Worm (Caenorhabditis elegans) whole organism, late embryonic: Measurements from ENCODE around the gene tnt-3.

Experiments used
- C08G9.2 ChIP-seq: sonication (generic microtip); optimal IDR thresholded peaks from 2 replicates; lab custom pipeline; 2016; ENCODE audit warnings: mild to moderate bottlenecking, missing genetic modification characterization, moderate library complexity, missing compliant biosample characterization
- Y22D7AL.16 ChIP-seq: sonication (generic microtip); optimal IDR thresholded peaks from 2 replicates; lab custom pipeline; 2016; ENCODE audit warnings: missing genetic modification characterization, missing compliant biosample characterization
- ahr-1 ChIP-seq: sonication (generic microtip); optimal IDR thresholded peaks from 2 replicates; lab custom pipeline; 2016; ENCODE audit warnings: missing genetic modification characterization, missing compliant biosample characterization
- ama-1 ChIP-seq: fragments of 150-350 bp; optimal IDR thresholded peaks from 2 replicates; lab custom pipeline; 2014
- ceh-18 ChIP-seq: sonication (generic microtip); optimal IDR thresholded peaks from 2 replicates; lab custom pipeline; 2016; ENCODE audit warnings: missing genetic modification characterization, missing compliant biosample characterization
- ceh-19 ChIP-seq: fragments of 200-800 bp; sonication (Bioruptor generic); optimal IDR thresholded peaks from 2 replicates; lab custom pipeline; 2018; ENCODE audit warnings: mild to moderate bottlenecking, missing genetic modification characterization, missing compliant biosample characterization
- ceh-30 ChIP-seq: fragments of 150-350 bp; optimal IDR thresholded peaks from 2 replicates; lab custom pipeline; 2014; ENCODE audit warnings: missing biosample characterization, missing genetic modification characterization
- ceh-31 ChIP-seq: sonication (generic microtip); optimal IDR thresholded peaks from 2 replicates; lab custom pipeline; 2016; ENCODE audit warnings: missing genetic modification characterization, missing compliant biosample characterization
- ceh-34 ChIP-seq: sonication (generic microtip); optimal IDR thresholded peaks from 2 replicates; lab custom pipeline; 2016; ENCODE audit warnings: mild to moderate bottlenecking, missing genetic modification characterization, missing compliant biosample characterization
- ceh-45 ChIP-seq: fragments of 200-800 bp; sonication (Bioruptor generic); IDR thresholded peaks from 2 replicates; pipeline ENCODE4 v1.3.6; 2022; ENCODE audit warnings: missing genetic modification reagents, missing genetic modification characterization, missing compliant biosample characterization
- ceh-48 ChIP-seq: sonication (generic microtip); optimal IDR thresholded peaks from 2 replicates; lab custom pipeline; 2016; ENCODE audit warnings: missing genetic modification characterization, inconsistent platforms, missing compliant biosample characterization
- ceh-6 ChIP-seq: fragments of 200-800 bp; sonication (Bioruptor generic); optimal IDR thresholded peaks from 2 replicates; lab custom pipeline; 2018; ENCODE audit warnings: mild to moderate bottlenecking, missing genetic modification characterization, missing compliant biosample characterization
- ceh-9 ChIP-seq: sonication (generic microtip); optimal IDR thresholded peaks from 2 replicates; lab custom pipeline; 2016; ENCODE audit warnings: mild to moderate bottlenecking, missing genetic modification characterization, inconsistent platforms, missing compliant biosample characterization
- dve-1 ChIP-seq: sonication (generic microtip); optimal IDR thresholded peaks from 2 replicates; lab custom pipeline; 2017; ENCODE audit warnings: antibody characterized with exemption, mild to moderate bottlenecking, missing genetic modification characterization, missing compliant biosample characterization
- elt-2 ChIP-seq: sonication (generic microtip); optimal IDR thresholded peaks from 2 replicates; lab custom pipeline; 2016; ENCODE audit warnings: missing genetic modification reagents, missing genetic modification characterization, missing compliant biosample characterization
- eyg-1 ChIP-seq: sonication (generic microtip); optimal IDR thresholded peaks from 2 replicates; lab custom pipeline; 2016; ENCODE audit warnings: missing genotype, missing genetic modification characterization, missing compliant biosample characterization
- fkh-6 ChIP-seq: sonication (generic microtip); optimal IDR thresholded peaks from 2 replicates; lab custom pipeline; 2016; ENCODE audit warnings: missing genetic modification characterization, missing compliant biosample characterization
- gmeb-2 ChIP-seq: sonication (generic microtip); optimal IDR thresholded peaks from 2 replicates; lab custom pipeline; 2016; ENCODE audit warnings: missing genetic modification characterization, inconsistent platforms, missing compliant biosample characterization
- hlh-13 ChIP-seq: fragments of 200-800 bp; sonication (Bioruptor generic); optimal IDR thresholded peaks from 2 replicates; lab custom pipeline; 2018; ENCODE audit warnings: mild to moderate bottlenecking, missing genetic modification characterization, missing compliant biosample characterization
- hlh-30 ChIP-seq: sonication (generic microtip); optimal IDR thresholded peaks from 2 replicates; lab custom pipeline; 2017; ENCODE audit warnings: antibody characterized with exemption, missing genetic modification characterization, missing compliant biosample characterization; ENCODE audit not compliant: insufficient read depth
- hlh-6 ChIP-seq: sonication (generic microtip); optimal IDR thresholded peaks from 2 replicates; lab custom pipeline; 2016; ENCODE audit warnings: missing genotype, missing genetic modification characterization, missing compliant biosample characterization
- hlh-8 ChIP-seq: sonication (generic microtip); optimal IDR thresholded peaks from 2 replicates; lab custom pipeline; 2016; ENCODE audit warnings: missing genotype, missing genetic modification characterization, missing compliant biosample characterization
- lim-6 ChIP-seq: sonication (generic microtip); optimal IDR thresholded peaks from 2 replicates; lab custom pipeline; 2016; ENCODE audit warnings: missing genetic modification characterization, missing compliant biosample characterization
- lin-11 ChIP-seq: fragments of 200-800 bp; sonication (Bioruptor generic); optimal IDR thresholded peaks from 2 replicates; lab custom pipeline; 2018; ENCODE audit warnings: mild to moderate bottlenecking, missing genetic modification characterization, missing compliant biosample characterization
- madf-2 ChIP-seq: sonication (generic microtip); optimal IDR thresholded peaks from 2 replicates; lab custom pipeline; 2017; ENCODE audit warnings: missing genetic modification characterization, missing compliant biosample characterization
- mec-3 ChIP-seq: sonication (generic microtip); optimal IDR thresholded peaks from 2 replicates; lab custom pipeline; 2016; ENCODE audit warnings: borderline replicate concordance, missing genetic modification characterization, missing compliant biosample characterization
- nfya-1 ChIP-seq: sonication (generic microtip); optimal IDR thresholded peaks from 2 replicates; lab custom pipeline; 2017; ENCODE audit warnings: missing genetic modification characterization, mild to moderate bottlenecking, missing compliant biosample characterization, antibody characterized with exemption, moderate library complexity
- nhr-232 ChIP-seq: sonication (generic microtip); optimal IDR thresholded peaks from 2 replicates; lab custom pipeline; 2016; ENCODE audit warnings: missing genetic modification characterization, missing compliant biosample characterization
- npax-4 ChIP-seq: sonication (generic microtip); optimal IDR thresholded peaks from 2 replicates; lab custom pipeline; 2016; ENCODE audit warnings: missing genetic modification characterization, missing compliant biosample characterization
- pax-1 ChIP-seq: fragments of 150-350 bp; optimal IDR thresholded peaks from 2 replicates; lab custom pipeline; 2014; ENCODE audit warnings: missing biosample characterization, missing genetic modification characterization
- sdc-2 ChIP-seq: sonication (generic microtip); optimal IDR thresholded peaks from 2 replicates; lab custom pipeline; 2016; ENCODE audit warnings: missing genotype, missing genetic modification characterization, missing compliant biosample characterization
- sox-4 ChIP-seq: sonication (generic microtip); optimal IDR thresholded peaks from 2 replicates; lab custom pipeline; 2017; ENCODE audit warnings: mild to moderate bottlenecking, missing genetic modification characterization, inconsistent platforms, missing compliant biosample characterization
- syd-9 ChIP-seq: sonication (generic microtip); optimal IDR thresholded peaks from 2 replicates; lab custom pipeline; 2016; ENCODE audit warnings: mild to moderate bottlenecking, missing genetic modification characterization, moderate library complexity, missing compliant biosample characterization
- ttx-3 ChIP-seq: sonication (generic microtip); optimal IDR thresholded peaks from 2 replicates; lab custom pipeline; 2016; ENCODE audit warnings: missing genetic modification reagents, missing genetic modification characterization, missing compliant biosample characterization
- unc-42 ChIP-seq: sonication (generic microtip); optimal IDR thresholded peaks from 2 replicates; lab custom pipeline; 2016; ENCODE audit warnings: missing genotype, missing genetic modification characterization, missing compliant biosample characterization
- ztf-16 ChIP-seq: sonication (generic microtip); optimal IDR thresholded peaks from 2 replicates; lab custom pipeline; 2017; ENCODE audit warnings: missing genetic modification characterization, missing compliant biosample characterization

Gene tnt-3

DNA sequence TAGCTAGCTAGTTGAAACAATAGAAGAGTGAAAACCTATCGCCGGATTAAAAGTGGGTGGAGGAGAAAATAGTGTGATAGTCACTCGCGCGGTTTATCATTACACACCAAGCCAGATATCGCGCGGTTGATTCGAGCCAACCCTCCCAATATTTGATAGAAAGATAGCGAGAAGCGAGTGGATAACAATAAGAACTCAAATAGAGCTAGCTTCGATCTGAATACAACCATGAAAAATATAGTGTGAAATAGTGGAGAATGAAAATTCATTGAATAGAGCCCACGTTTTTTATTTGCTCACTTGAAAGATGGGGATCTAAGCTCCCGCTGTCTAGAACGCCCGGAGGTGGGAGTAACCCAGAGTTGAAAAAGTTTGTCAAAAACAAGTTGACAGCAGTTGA, at the start of gene tnt-3:
tnt-3 (minus strand) TSS at position 101 of the 400 bp plus-strand sequence.
- TF ChIP-seq lin-11 (tag; lab: Kevin White, UChicago) (no peak), gmeb-2 (tag; lab: Kevin White, UChicago) (no peak)

DNA sequence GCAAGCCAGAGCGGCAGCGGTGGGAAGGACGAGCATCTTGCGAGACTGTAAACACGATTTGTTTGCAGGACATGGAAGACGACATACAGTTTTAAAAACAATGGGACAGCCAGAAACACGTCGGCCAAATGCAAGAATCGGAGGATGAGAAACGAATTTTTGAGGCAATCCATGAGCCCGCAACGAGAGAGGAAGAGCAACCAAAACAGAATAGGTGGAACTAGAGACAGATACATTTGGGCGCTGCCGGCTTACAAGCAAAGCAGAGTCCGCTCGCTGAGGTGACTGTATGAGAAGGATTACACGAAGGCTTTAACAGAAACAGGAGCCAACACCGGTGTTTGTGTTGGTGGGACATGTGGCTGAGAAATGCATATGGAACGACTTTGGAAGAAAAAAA, 49.6 kb upstream of the tnt-3 start:
- TF ChIP-seq sdc-2 (tag; lab: Kevin White, UChicago) (no peak), hlh-6 (peak; percentile 24), ttx-3 (tag; lab: Kevin White, UChicago) (no peak), hlh-8 (no peak), ahr-1 (tag; lab: Kevin White, UChicago) (no peak)

DNA sequence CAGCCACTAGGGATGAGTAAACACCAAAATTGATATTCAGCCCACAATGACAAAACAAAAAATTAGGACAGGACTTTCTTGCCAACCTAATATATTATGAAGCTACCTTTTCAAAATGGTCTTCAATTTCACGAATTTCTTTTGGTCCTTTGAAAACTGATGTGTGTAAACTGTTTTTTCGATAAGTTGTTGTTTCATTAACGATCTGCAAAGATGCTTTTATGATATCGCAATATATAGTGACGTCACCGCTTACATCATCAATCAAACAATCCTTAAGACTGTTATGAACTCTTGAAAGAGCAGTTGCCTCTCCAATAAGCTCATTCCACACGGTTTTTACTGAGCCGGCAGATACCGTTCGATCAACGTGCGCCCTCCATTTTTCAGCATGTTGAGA, 47.2 kb upstream of the tnt-3 start:
- TF ChIP-seq ztf-16: no peak
- TF ChIP-seq, all 69 proteins: peak for 0

DNA sequence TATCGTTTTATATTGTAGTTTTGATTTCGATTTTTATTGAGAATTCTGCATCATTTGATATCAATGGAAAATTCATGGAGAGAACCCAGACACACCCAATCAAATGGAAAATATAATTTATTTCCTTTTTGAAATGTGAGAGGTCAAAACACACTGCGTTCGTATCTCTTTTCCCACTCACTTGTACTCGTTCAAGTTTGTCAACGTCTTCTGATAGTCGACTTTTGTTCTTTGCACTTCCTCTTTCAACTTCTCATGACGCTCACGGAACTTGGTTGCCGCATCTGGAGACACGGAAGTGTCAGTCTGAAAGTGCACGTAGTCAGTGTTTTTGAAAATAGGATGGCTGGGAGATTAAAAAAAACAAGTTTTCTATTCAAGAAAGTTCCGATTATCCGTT, 45.4 kb upstream of the tnt-3 start:
- TF ChIP-seq madf-2 (tag; lab: Kevin White, UChicago) (no peak), dve-1 (tag; lab: Kevin White, UChicago) (no peak), ceh-48 (no peak), ceh-9 (tag; lab: Kevin White, UChicago) (no peak), hlh-6 (no peak), eyg-1 (tag; lab: Kevin White, UChicago) (no peak), npax-4 (tag; lab: Kevin White, UChicago) (no peak), Y22D7AL.16 (no peak), sdc-2 (tag; lab: Kevin White, UChicago) (no peak)
- TF ChIP-seq, all 69 proteins: peak for 0

DNA sequence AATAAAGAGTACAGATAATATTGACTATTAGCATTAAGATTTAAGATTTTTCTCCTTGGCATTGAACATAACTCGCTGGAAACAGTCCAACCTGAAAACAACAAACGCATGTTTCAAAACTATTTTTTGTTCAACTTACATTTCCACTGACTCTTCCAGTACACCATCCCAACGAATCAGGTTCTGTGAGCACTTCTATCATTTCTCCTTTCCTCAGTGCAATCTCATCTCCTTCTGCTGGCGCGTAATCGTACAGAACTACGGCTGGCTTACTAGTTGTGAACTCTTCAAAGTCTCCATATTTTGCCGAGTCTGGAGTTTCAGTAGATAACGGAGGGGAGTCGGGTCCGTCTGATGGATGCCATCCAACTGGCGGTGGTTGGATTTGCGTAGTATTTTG, 44.3 kb upstream of the tnt-3 start:
- TF ChIP-seq elt-2 (tag; lab: Kevin White, UChicago) (no peak), eyg-1 (tag; lab: Kevin White, UChicago) (no peak), ceh-31 (tag; lab: Kevin White, UChicago) (no peak), ceh-18 (tag; lab: Kevin White, UChicago) (no peak), syd-9 (tag; lab: Kevin White, UChicago) (no peak), nfya-1 (no peak), hlh-30 (tag; lab: Kevin White, UChicago) (no peak), npax-4 (tag; lab: Kevin White, UChicago) (no peak), mec-3 (tag; lab: Kevin White, UChicago) (no peak), fkh-6 (tag; lab: Kevin White, UChicago) (no peak), ceh-6 (GFP tag; lab: Kevin White, UChicago) (no peak), ceh-45 (no peak), ama-1 (lab: Kevin White, UChicago) (no peak), ceh-34 (tag; lab: Kevin White, UChicago) (no peak), sox-4 (no peak), pax-1 (tag; lab: Kevin White, UChicago) (no peak), ceh-19 (no peak), C08G9.2 (tag; lab: Kevin White, UChicago) (no peak), hlh-8 (no peak), nhr-232 (no peak)

DNA sequence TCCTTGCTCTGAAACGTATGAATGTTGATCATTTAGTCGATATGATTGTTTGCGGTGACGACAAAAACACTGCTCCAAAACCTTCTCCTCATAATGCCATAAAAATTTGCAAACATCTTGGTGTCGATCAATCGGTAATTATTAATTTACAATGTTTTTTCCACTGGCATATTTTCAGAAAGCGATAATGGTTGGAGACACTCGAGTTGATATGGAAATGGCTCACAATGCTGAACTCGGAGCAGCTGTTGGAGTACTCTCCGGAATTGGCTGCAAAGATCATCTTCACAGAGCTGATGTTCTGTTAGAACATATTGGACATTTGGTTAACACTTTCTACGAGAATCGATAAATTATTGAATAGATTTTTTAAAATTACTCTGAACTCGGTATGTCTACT, 43.6 kb upstream of the tnt-3 start:
- TF ChIP-seq unc-42 (tag; lab: Kevin White, UChicago): no peak
- no peak for TF ChIP-seq ceh-6 (GFP tag; lab: Kevin White, UChicago)
- no peak for TF ChIP-seq ceh-30 (tag; lab: Kevin White, UChicago)
- no peak for TF ChIP-seq dve-1 (tag; lab: Kevin White, UChicago)
- no peak for TF ChIP-seq hlh-13
- TF ChIP-seq lim-6 (tag; lab: Kevin White, UChicago): no peak
